Fruit fly (Drosophila melanogaster) S2 (cell line): ENCODE measurements around the gene Phlpp.

Source experiments
- CG8478 ChIP-seq: fragments of >200 bp; optimal IDR thresholded peaks from 2 replicates; lab custom pipeline; 2018
- CTCF ChIP-seq, 2 experiments: fragments of >200 bp; optimal IDR thresholded peaks; 2 replicates each; lab custom pipeline; 2018

DNA sequence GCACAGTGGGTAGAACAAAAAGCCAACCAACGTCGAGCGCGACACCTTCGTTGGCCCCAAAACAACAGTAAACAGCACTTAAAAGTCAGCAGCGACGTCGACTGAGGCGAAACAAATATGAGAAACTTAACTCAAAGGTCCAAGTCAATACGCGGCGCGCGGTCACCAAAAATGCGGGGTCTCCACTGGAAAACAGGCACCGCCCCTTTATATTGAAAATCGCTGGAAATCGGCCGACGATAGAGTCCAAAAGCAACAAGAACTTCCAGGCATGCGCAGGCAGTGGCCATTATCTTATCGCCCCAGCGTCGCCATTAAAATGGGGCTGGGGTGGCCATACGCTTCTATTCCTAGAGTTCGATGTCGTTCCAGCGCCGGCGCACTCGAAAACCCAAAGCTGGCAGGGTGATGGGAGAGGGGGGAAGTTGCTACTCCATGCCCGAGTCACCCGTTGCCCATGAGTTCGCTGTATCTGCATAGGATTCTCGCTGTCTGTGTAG lies 49.5 kb downstream of the Phlpp start, which contains the start of gene Lim3:
- TF ChIP-seq CTCF (optimal IDR thresholded peaks at IDR 0.05; lab: Kevin White, UChicago), result no peak
- no peak for TF ChIP-seq CG8478 (lab: Kevin White, UChicago)
